Worm (Caenorhabditis elegans) whole organism, L4/young adult: ENCODE results near the gene T23G7.2.

ENCODE experiments used
- W03F9.2 ChIP-seq: fragments of 150-350 bp; optimal IDR thresholded peaks from 2 replicates; lab custom pipeline; 2014; ENCODE audit warnings: missing biosample characterization, missing genetic modification characterization
- dao-5 ChIP-seq: sonication (generic microtip); optimal IDR thresholded peaks from 2 replicates; lab custom pipeline; 2016; ENCODE audit warnings: missing genotype, missing genetic modification characterization, moderate library complexity, missing compliant biosample characterization
- him-1 ChIP-seq: sonication (generic microtip); optimal IDR thresholded peaks from 2 replicates; lab custom pipeline; 2016; ENCODE audit warnings: missing genotype, missing genetic modification reagents, missing genetic modification characterization, missing compliant biosample characterization

DNA sequence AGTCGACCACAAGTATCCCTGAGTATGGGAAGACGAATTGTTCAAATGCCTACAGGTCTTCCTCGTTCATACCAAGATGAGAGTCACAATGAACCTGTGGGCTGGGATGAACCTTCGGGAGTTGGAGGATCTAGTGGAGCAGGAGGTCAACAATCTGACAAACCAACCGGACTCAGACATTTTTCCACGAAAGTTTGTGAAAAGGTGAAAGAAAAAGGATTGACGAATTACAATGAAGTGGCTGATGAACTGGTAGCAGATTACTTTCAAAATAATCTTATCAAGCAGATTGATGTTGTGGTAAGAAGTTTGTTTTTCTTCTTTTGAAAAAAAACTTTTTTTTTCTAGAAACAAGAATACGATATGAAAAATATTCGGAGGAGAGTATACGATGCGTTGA lies 2.7 kb downstream of the T23G7.2 start:
- no peak for TF ChIP-seq W03F9.2 (tag; lab: Kevin White, UChicago)
- no peak for TF ChIP-seq him-1
- TF ChIP-seq dao-5 (tag; lab: Kevin White, UChicago): no peak
